Worm (Caenorhabditis elegans) whole organism, early embryonic: ENCODE measurements around the gene phat-4.

Source experiments
- B0310.2 ChIP-seq: sonication (generic microtip); optimal IDR thresholded peaks from 2 replicates; lab custom pipeline; 2016; ENCODE audit warnings: mild to moderate bottlenecking, missing genetic modification characterization, missing compliant biosample characterization
- F13C5.2 ChIP-seq: sonication (generic microtip); optimal IDR thresholded peaks from 2 replicates; lab custom pipeline; 2017; ENCODE audit warnings: mild to moderate bottlenecking, missing genetic modification characterization, inconsistent platforms, missing compliant biosample characterization
- aly-1 ChIP-seq: sonication (generic microtip); optimal IDR thresholded peaks from 2 replicates; lab custom pipeline; 2016; ENCODE audit warnings: missing genetic modification characterization, missing compliant biosample characterization
- ama-1 ChIP-seq: fragments of 150-350 bp; optimal IDR thresholded peaks from 2 replicates; lab custom pipeline; 2014
- ceh-13 ChIP-seq: fragments of 200-800 bp; sonication (Bioruptor generic); optimal IDR thresholded peaks from 2 replicates; lab custom pipeline; 2018; ENCODE audit warnings: mild to moderate bottlenecking, missing genetic modification characterization, missing compliant biosample characterization
- ceh-36 ChIP-seq: sonication (generic microtip); optimal IDR thresholded peaks from 2 replicates; lab custom pipeline; 2016; ENCODE audit warnings: missing genetic modification characterization, inconsistent platforms, missing compliant biosample characterization
- ets-7 ChIP-seq: sonication (generic microtip); optimal IDR thresholded peaks from 2 replicates; lab custom pipeline; 2016; ENCODE audit warnings: missing genotype, missing genetic modification characterization, missing compliant biosample characterization
- flt-1 ChIP-seq: fragments of 200-800 bp; sonication (Bioruptor generic); IDR thresholded peaks from 2 replicates; pipeline ENCODE4 v1.3.6; 2022; ENCODE audit warnings: missing genetic modification characterization, missing compliant biosample characterization
- hmbx-1 ChIP-seq: sonication (generic microtip); optimal IDR thresholded peaks from 2 replicates; lab custom pipeline; 2016; ENCODE audit warnings: mild to moderate bottlenecking, missing genetic modification characterization, missing compliant biosample characterization
- hmg-4 ChIP-seq: fragments of 200-800 bp; sonication (Bioruptor generic); optimal IDR thresholded peaks from 2 replicates; lab custom pipeline; 2018; ENCODE audit warnings: mild to moderate bottlenecking, missing genetic modification characterization, missing compliant biosample characterization
- hnd-1 ChIP-seq: sonication (generic microtip); optimal IDR thresholded peaks from 2 replicates; lab custom pipeline; 2016; ENCODE audit warnings: missing genetic modification characterization, missing compliant biosample characterization
- pes-1 ChIP-seq: fragments of 200-800 bp; sonication (Bioruptor generic); IDR thresholded peaks from 2 replicates; pipeline ENCODE4 v1.3.6; 2022; ENCODE audit warnings: missing genetic modification reagents, missing genetic modification characterization, missing compliant biosample characterization
- scrt-1 ChIP-seq: fragments of 200-800 bp; sonication (Bioruptor generic); IDR thresholded peaks from 2 replicates; pipeline ENCODE4 v1.3.6; 2022; ENCODE audit warnings: missing genetic modification characterization, missing compliant biosample characterization
- sea-1 ChIP-seq: fragments of 200-800 bp; sonication (Bioruptor generic); conservative IDR thresholded peaks from 2 replicates; pipeline ENCODE4 v1.3.6; 2022; ENCODE audit warnings: missing genetic modification characterization, missing compliant biosample characterization
- tbx-11 ChIP-seq: fragments of 200-800 bp; sonication (Bioruptor generic); IDR thresholded peaks from 2 replicates; pipeline ENCODE4 v1.3.6; 2022; ENCODE audit warnings: missing genetic modification characterization, missing compliant biosample characterization
- tbx-37 ChIP-seq: fragments of 200-800 bp; sonication (Bioruptor generic); conservative IDR thresholded peaks from 2 replicates; pipeline ENCODE4 v1.3.6; 2022; ENCODE audit warnings: missing genetic modification reagents, missing genetic modification characterization, missing compliant biosample characterization
- tra-4 ChIP-seq: sonication (generic microtip); optimal IDR thresholded peaks from 2 replicates; lab custom pipeline; 2017; ENCODE audit warnings: missing genetic modification characterization, missing compliant biosample characterization

phat-4 gene

ce11 chrV:4157291-4157690 lies 27.6 kb downstream of the phat-4 start:
- TF ChIP-seq ets-7 (tag; lab: Kevin White, UChicago) (no peak), hmbx-1 (tag; lab: Kevin White, UChicago) (no peak), hmg-4 (GFP tag; lab: Kevin White, UChicago) (no peak), aly-1 (tag; lab: Kevin White, UChicago) (no peak), ceh-13 (GFP tag; lab: Kevin White, UChicago) (no peak), hnd-1 (tag; lab: Kevin White, UChicago) (no peak), scrt-1 (no peak), pes-1 (GFP tag; lab: Robert Waterston, UW) (no peak), tra-4 (tag; lab: Kevin White, UChicago) (no peak), ceh-36 (tag; lab: Kevin White, UChicago) (no peak)

ce11 chrV:4160086-4160485 lies 30.4 kb downstream of the phat-4 start, which contains the start of gene Y45G5AM.5:
Gene Y45G5AM.5 (plus strand): TSS chrV:4160386.
- TF ChIP-seq B0310.2 (tag; lab: Kevin White, UChicago) (no peak), ceh-13 (GFP tag; lab: Kevin White, UChicago) (no peak), scrt-1 (no peak), pes-1 (GFP tag; lab: Robert Waterston, UW) (no peak), hmbx-1 (tag; lab: Kevin White, UChicago) (no peak), flt-1 (GFP tag; lab: Robert Waterston, UW) (no peak)

ce11 chrV:4162922-4163321 lies 33.2 kb downstream of the phat-4 start, which contains the start of gene Y45G5AM.4:
Gene Y45G5AM.4 (plus strand): TSS chrV:4163222.
- TF ChIP-seq hnd-1 (tag; lab: Kevin White, UChicago), result no peak
- no peak for TF ChIP-seq ceh-13 (GFP tag; lab: Kevin White, UChicago)
- TF ChIP-seq aly-1 (tag; lab: Kevin White, UChicago), result no peak
- no peak for TF ChIP-seq pes-1 (GFP tag; lab: Robert Waterston, UW)
- no peak for TF ChIP-seq tbx-37 (GFP tag; lab: Robert Waterston, UW)
- no peak for TF ChIP-seq hmbx-1 (tag; lab: Kevin White, UChicago)
- TF ChIP-seq ama-1 (lab: Kevin White, UChicago), result no peak
- TF ChIP-seq ceh-36 (tag; lab: Kevin White, UChicago), result no peak
- TF ChIP-seq scrt-1, result no peak
- no peak for TF ChIP-seq F13C5.2 (tag; lab: Kevin White, UChicago)
- no peak for TF ChIP-seq sea-1 (GFP tag; lab: Robert Waterston, UW)
- TF ChIP-seq B0310.2 (tag; lab: Kevin White, UChicago), result no peak
- TF ChIP-seq hmg-4 (GFP tag; lab: Kevin White, UChicago), result no peak
- no peak for TF ChIP-seq ets-7 (tag; lab: Kevin White, UChicago)
- TF ChIP-seq flt-1 (GFP tag; lab: Robert Waterston, UW), result no peak
- no peak for TF ChIP-seq tra-4 (tag; lab: Kevin White, UChicago)
- TF ChIP-seq tbx-11 (GFP tag; lab: Robert Waterston, UW), result no peak

ce11 chrV:4164504-4164959 lies 34.8 kb downstream of the phat-4 start, which contains the start of gene Y45G5AM.3:
Gene Y45G5AM.3 (plus strand): TSS chrV:4164554.
- TF ChIP-seq ceh-13 (GFP tag; lab: Kevin White, UChicago) (no peak), flt-1 (GFP tag; lab: Robert Waterston, UW) (no peak), scrt-1 (no peak), aly-1 (tag; lab: Kevin White, UChicago) (no peak), F13C5.2 (tag; lab: Kevin White, UChicago) (no peak), tbx-37 (GFP tag; lab: Robert Waterston, UW) (no peak)

- TF ChIP-seq tbx-11 (GFP tag; lab: Robert Waterston, UW) (no peak), flt-1 (GFP tag; lab: Robert Waterston, UW) (no peak), tbx-37 (GFP tag; lab: Robert Waterston, UW) (no peak), ets-7 (tag; lab: Kevin White, UChicago) (no peak), aly-1 (tag; lab: Kevin White, UChicago) (no peak), ceh-36 (tag; lab: Kevin White, UChicago) (no peak), ama-1 (lab: Kevin White, UChicago) (no peak)
These were observed 38.3 kb downstream of the phat-4 start for ce11 chrV:4168045-4168444.

- TF ChIP-seq sea-1 (GFP tag; lab: Robert Waterston, UW), result no peak
- no peak for TF ChIP-seq B0310.2 (tag; lab: Kevin White, UChicago)
- no peak for TF ChIP-seq pes-1 (GFP tag; lab: Robert Waterston, UW)
- TF ChIP-seq ceh-36 (tag; lab: Kevin White, UChicago), result no peak
- TF ChIP-seq tra-4 (tag; lab: Kevin White, UChicago), result no peak
- TF ChIP-seq tbx-11 (GFP tag; lab: Robert Waterston, UW), result no peak
- no peak for TF ChIP-seq tbx-37 (GFP tag; lab: Robert Waterston, UW)
- TF ChIP-seq ets-7 (tag; lab: Kevin White, UChicago), result no peak
- no peak for TF ChIP-seq ceh-13 (GFP tag; lab: Kevin White, UChicago)
- TF ChIP-seq aly-1 (tag; lab: Kevin White, UChicago), result no peak
- TF ChIP-seq scrt-1, result no peak
- no peak for TF ChIP-seq F13C5.2 (tag; lab: Kevin White, UChicago)
- no peak for TF ChIP-seq hmbx-1 (tag; lab: Kevin White, UChicago)
- TF ChIP-seq hnd-1 (tag; lab: Kevin White, UChicago), result no peak
- TF ChIP-seq hmg-4 (GFP tag; lab: Kevin White, UChicago), result no peak
- TF ChIP-seq ama-1 (lab: Kevin White, UChicago), result no peak
- TF ChIP-seq flt-1 (GFP tag; lab: Robert Waterston, UW), result no peak
These were observed 40.0 kb downstream of the phat-4 start for ce11 chrV:4169658-4170057.

ce11 chrV:4170138-4170537 lies 40.4 kb downstream of the phat-4 start, which contains the start of gene Y45G5AM.7:
Gene Y45G5AM.7 (minus strand): TSS chrV:4170238.
- TF ChIP-seq tbx-11 (GFP tag; lab: Robert Waterston, UW) (no peak), B0310.2 (tag; lab: Kevin White, UChicago) (no peak), pes-1 (GFP tag; lab: Robert Waterston, UW) (no peak), flt-1 (GFP tag; lab: Robert Waterston, UW) (no peak), hnd-1 (tag; lab: Kevin White, UChicago) (no peak), sea-1 (GFP tag; lab: Robert Waterston, UW) (no peak), ets-7 (tag; lab: Kevin White, UChicago) (no peak), hmg-4 (GFP tag; lab: Kevin White, UChicago) (no peak)
